Worm (Caenorhabditis elegans) whole organism, L2 larva: ENCODE results near the gene unc-98.

Experiments
- ZK546.5 ChIP-seq: sonication (generic microtip); optimal IDR thresholded peaks from 2 replicates; lab custom pipeline; 2017; ENCODE audit warnings: missing biosample characterization, missing genetic modification characterization
- elt-3 ChIP-seq: sonication (generic microtip); optimal IDR thresholded peaks from 2 replicates; lab custom pipeline; 2017; ENCODE audit warnings: missing biosample characterization, missing genetic modification characterization
- nhr-12 ChIP-seq: fragments of 150-350 bp; optimal IDR thresholded peaks from 2 replicates; lab custom pipeline; 2014; ENCODE audit warnings: missing biosample characterization, missing genetic modification characterization
- peb-1 ChIP-seq: fragments of 150-350 bp; optimal IDR thresholded peaks from 2 replicates; lab custom pipeline; 2014; ENCODE audit warnings: missing biosample characterization, missing genetic modification characterization
- sma-9 ChIP-seq, 2 experiments: fragments of 150-350 bp in 1 of 2; sonication (generic microtip) in 1 of 2; optimal IDR thresholded peaks; 2 replicates each; lab custom pipeline; 2014 to 2016; ENCODE audit warnings: missing genetic modification characterization in 2 of 2, mild to moderate bottlenecking in 1 of 2, missing biosample characterization in 1 of 2, missing compliant biosample characterization in 1 of 2, missing genetic modification reagents in 1 of 2, moderate library complexity in 1 of 2

Gene unc-98

DNA sequence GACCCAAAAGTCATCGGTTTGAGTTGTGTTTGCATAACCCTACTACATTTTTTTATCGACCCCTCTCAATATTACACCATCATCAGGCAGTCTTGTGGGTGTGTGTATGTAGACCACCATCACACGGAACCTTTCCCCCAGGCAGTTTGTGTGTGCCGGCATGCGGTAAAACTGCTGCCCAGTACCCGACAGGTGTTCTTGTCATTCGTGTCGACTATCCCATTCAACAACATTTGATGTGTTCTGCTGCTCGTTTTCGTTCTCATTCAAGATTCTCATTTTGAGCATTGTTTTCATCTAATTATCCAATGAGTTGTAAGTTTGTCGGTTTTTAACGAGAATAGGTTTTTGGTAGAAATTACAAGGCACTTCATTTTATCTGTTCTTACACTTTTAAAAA is 50.8 kb downstream of the unc-98 start:
- TF ChIP-seq nhr-12 (tag; lab: Kevin White, UChicago) (no peak), peb-1 (tag; lab: Kevin White, UChicago) (no peak), sma-9 (GFP tag; optimal IDR thresholded peaks at IDR 0.05; lab: Kevin White, UChicago) (peak; percentile 7), sma-9 (tag; optimal IDR thresholded peaks at IDR 0.05; lab: Kevin White, UChicago) (no peak), ZK546.5 (tag; lab: Kevin White, UChicago) (no peak), elt-3 (tag; lab: Kevin White, UChicago) (no peak)
- TF ChIP-seq, all 48 proteins: peak for 1
